Worm (Caenorhabditis elegans) whole organism, L2 larva: Measurements from ENCODE around the gene fbxb-72.

Source experiments
- C34F6.9 ChIP-seq: fragments of 150-350 bp; optimal IDR thresholded peaks from 2 replicates; lab custom pipeline; 2014; ENCODE audit warnings: missing biosample characterization, missing genetic modification characterization
- F13H6.1 ChIP-seq: sonication (generic microtip); optimal IDR thresholded peaks from 2 replicates; lab custom pipeline; 2016; ENCODE audit warnings: missing genetic modification characterization, missing compliant biosample characterization
- R02D3.7 ChIP-seq: fragments of 150-350 bp; optimal IDR thresholded peaks from 2 replicates; lab custom pipeline; 2014; ENCODE audit warnings: missing biosample characterization, missing genetic modification characterization
- Y55F3AM.14 ChIP-seq: fragments of 200-800 bp; sonication (Bioruptor generic); optimal IDR thresholded peaks from 2 replicates; lab custom pipeline; 2018; ENCODE audit warnings: mild to moderate bottlenecking, missing genetic modification characterization, missing compliant biosample characterization
- ZK546.5 ChIP-seq: sonication (generic microtip); optimal IDR thresholded peaks from 2 replicates; lab custom pipeline; 2017; ENCODE audit warnings: missing biosample characterization, missing genetic modification characterization
- ama-1 ChIP-seq: fragments of 150-350 bp; optimal IDR thresholded peaks from 2 replicates; lab custom pipeline; 2018; ENCODE audit warnings: inconsistent platforms
- ceh-82 ChIP-seq: fragments of 150-350 bp; optimal IDR thresholded peaks from 2 replicates; lab custom pipeline; 2014; ENCODE audit warnings: missing biosample characterization, missing genetic modification characterization
- egl-27 ChIP-seq: sonication (generic microtip); optimal IDR thresholded peaks from 3 replicates; lab custom pipeline; 2017; ENCODE audit warnings: missing biosample characterization, missing genetic modification reagents, missing genetic modification characterization
- elt-3 ChIP-seq: sonication (generic microtip); optimal IDR thresholded peaks from 2 replicates; lab custom pipeline; 2017; ENCODE audit warnings: missing biosample characterization, missing genetic modification characterization
- gmeb-1 ChIP-seq: fragments of 150-350 bp; optimal IDR thresholded peaks from 2 replicates; lab custom pipeline; 2014; ENCODE audit warnings: missing biosample characterization, missing genetic modification characterization
- lin-11 ChIP-seq: fragments of 150-350 bp; sonication (generic microtip); optimal IDR thresholded peaks from 2 replicates; lab custom pipeline; 2014; ENCODE audit warnings: missing biosample characterization, missing genetic modification characterization, inconsistent platforms, mixed read lengths
- lin-13 ChIP-seq: fragments of 150-350 bp; optimal IDR thresholded peaks from 2 replicates; lab custom pipeline; 2014; ENCODE audit warnings: missing biosample characterization, missing genetic modification reagents, missing genetic modification characterization
- lin-39 ChIP-seq: fragments of 150-350 bp; optimal IDR thresholded peaks from 2 replicates; lab custom pipeline; 2014; ENCODE audit warnings: missing biosample characterization, missing genetic modification reagents, missing genetic modification characterization
- lsy-2 ChIP-seq, 2 experiments: fragments of 150-350 bp in 1 of 2; sonication (generic microtip) in 1 of 2; optimal IDR thresholded peaks; 2 replicates each; lab custom pipeline; 2014 to 2017; ENCODE audit warnings: missing biosample characterization in 2 of 2, missing genetic modification characterization in 2 of 2
- mab-5 ChIP-seq: fragments of 150-350 bp; optimal IDR thresholded peaks from 2 replicates; lab custom pipeline; 2014; ENCODE audit warnings: missing biosample characterization, missing genetic modification characterization
- mbf-1 ChIP-seq: sonication (generic microtip); optimal IDR thresholded peaks from 2 replicates; lab custom pipeline; 2017; ENCODE audit warnings: missing biosample characterization, missing genetic modification characterization
- mdl-1 ChIP-seq, 2 experiments: fragments of 150-350 bp in 1 of 2; sonication (generic microtip) in 1 of 2; optimal IDR thresholded peaks; 2 replicates each; lab custom pipeline; 2017; ENCODE audit warnings: missing biosample characterization in 2 of 2, missing genetic modification characterization in 2 of 2
- nhr-12 ChIP-seq: fragments of 150-350 bp; optimal IDR thresholded peaks from 2 replicates; lab custom pipeline; 2014; ENCODE audit warnings: missing biosample characterization, missing genetic modification characterization
- nhr-129 ChIP-seq: fragments of 150-350 bp; optimal IDR thresholded peaks from 2 replicates; lab custom pipeline; 2014; ENCODE audit warnings: missing biosample characterization, missing genetic modification characterization
- nhr-237 ChIP-seq: fragments of 150-350 bp; optimal IDR thresholded peaks from 2 replicates; lab custom pipeline; 2014; ENCODE audit warnings: missing biosample characterization, missing genetic modification characterization
- nhr-25 ChIP-seq: fragments of 150-350 bp; sonication (generic microtip); optimal IDR thresholded peaks from 3 replicates; lab custom pipeline; 2014; ENCODE audit warnings: missing biosample characterization, missing genetic modification characterization
- nhr-6 ChIP-seq: fragments of 150-350 bp; optimal IDR thresholded peaks from 2 replicates; lab custom pipeline; 2014; ENCODE audit warnings: missing biosample characterization, missing genetic modification characterization
- sem-4 ChIP-seq: fragments of 150-350 bp; optimal IDR thresholded peaks from 2 replicates; lab custom pipeline; 2014; ENCODE audit warnings: missing biosample characterization, missing genetic modification reagents, missing genetic modification characterization
- sma-3 ChIP-seq: sonication (generic microtip); optimal IDR thresholded peaks from 2 replicates; lab custom pipeline; 2016; ENCODE audit warnings: missing genetic modification reagents, missing genetic modification characterization, missing compliant biosample characterization
- sma-9 ChIP-seq, 2 experiments: fragments of 150-350 bp in 1 of 2; sonication (generic microtip) in 1 of 2; optimal IDR thresholded peaks; 2 replicates each; lab custom pipeline; 2014 to 2016; ENCODE audit warnings: missing genetic modification characterization in 2 of 2, mild to moderate bottlenecking in 1 of 2, missing biosample characterization in 1 of 2, missing compliant biosample characterization in 1 of 2, missing genetic modification reagents in 1 of 2, moderate library complexity in 1 of 2
- snpc-4 ChIP-seq: fragments of 150-350 bp; optimal IDR thresholded peaks from 2 replicates; lab custom pipeline; 2014; ENCODE audit warnings: missing biosample characterization, missing genetic modification characterization
- unc-39 ChIP-seq: fragments of 150-350 bp; optimal IDR thresholded peaks from 2 replicates; lab custom pipeline; 2014; ENCODE audit warnings: missing biosample characterization, missing genetic modification characterization
- unc-62 ChIP-seq: fragments of 150-350 bp; optimal IDR thresholded peaks from 2 replicates; lab custom pipeline; 2014; ENCODE audit warnings: missing biosample characterization, missing genetic modification reagents, missing genetic modification characterization
- zag-1 ChIP-seq: fragments of 150-350 bp; optimal IDR thresholded peaks from 2 replicates; lab custom pipeline; 2014; ENCODE audit warnings: missing biosample characterization, missing genetic modification characterization
- ztf-1 ChIP-seq: fragments of 200-800 bp; sonication (Bioruptor generic); conservative IDR thresholded peaks from 2 replicates; pipeline ENCODE4 v1.3.6; 2022; ENCODE audit warnings: missing genetic modification characterization, missing compliant biosample characterization
- ztf-11 ChIP-seq: sonication (generic microtip); optimal IDR thresholded peaks from 2 replicates; lab custom pipeline; 2017; ENCODE audit warnings: missing biosample characterization, missing genetic modification characterization
- ztf-4 ChIP-seq: fragments of 150-350 bp; optimal IDR thresholded peaks from 2 replicates; lab custom pipeline; 2014; ENCODE audit warnings: missing biosample characterization, missing genetic modification characterization

Gene fbxb-72

DNA sequence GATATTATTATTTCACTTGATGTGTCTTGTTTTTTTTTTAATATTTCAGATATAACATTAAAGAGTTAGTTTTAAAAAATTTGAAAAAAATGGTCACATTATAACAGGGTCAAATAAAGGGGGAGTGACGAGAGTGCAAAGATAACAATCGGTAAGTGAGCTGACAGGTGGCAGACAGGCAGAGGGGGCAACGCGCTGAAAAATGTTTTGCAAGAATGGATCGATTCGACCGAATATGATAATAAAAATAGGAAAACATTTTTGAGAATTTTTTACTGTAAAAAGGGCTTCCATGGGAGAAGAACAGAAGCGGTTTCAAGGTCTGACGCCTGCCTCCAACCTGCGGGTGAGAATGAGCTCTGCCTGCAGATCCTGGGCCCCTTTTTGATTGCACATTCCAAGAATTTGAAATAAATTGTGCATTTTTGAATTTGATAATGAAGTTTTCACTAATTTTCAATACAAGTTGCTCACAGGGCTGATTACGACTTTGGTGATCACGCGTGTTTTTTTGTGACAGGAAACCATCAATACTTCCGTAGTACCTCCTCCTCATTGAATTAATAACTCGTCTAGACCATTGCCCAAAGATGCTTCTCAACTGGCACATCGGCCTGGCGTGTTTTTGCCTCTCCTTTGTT is 24.1 kb downstream of the fbxb-72 start, which contains the start of the genes ugt-29 and srx-5:
ugt-29 (minus strand) TSS at position 101 of the 641 bp plus-strand sequence.
srx-5 (plus strand) TSS at position 591 of the 641 bp plus-strand sequence.
- TF ChIP-seq snpc-4 (tag; lab: Kevin White, UChicago): no peak
- TF ChIP-seq F13H6.1 (tag; lab: Kevin White, UChicago): no peak
- TF ChIP-seq ztf-1 (GFP tag; lab: Robert Waterston, UW): no peak
- TF ChIP-seq nhr-237 (tag; lab: Kevin White, UChicago): no peak
- TF ChIP-seq unc-62 (GFP tag; lab: Kevin White, UChicago): no peak

DNA sequence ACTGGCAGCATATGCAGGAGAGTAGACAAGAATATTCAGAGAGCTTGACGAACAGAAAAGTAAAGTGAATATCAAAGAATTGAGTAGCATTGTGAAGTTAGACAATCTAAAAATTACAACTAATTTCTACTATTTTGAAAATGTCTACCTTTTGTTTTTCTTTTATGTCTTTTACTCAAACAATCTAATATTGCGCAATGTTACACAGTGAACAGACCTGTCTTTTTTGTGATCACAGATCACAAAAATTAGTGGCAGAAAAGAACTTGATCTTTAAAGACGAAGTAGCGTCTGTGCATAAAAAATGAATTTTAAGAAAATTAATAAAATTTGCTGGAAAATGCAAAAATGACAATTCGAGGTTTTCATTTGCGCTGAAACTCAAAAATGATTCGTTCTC is 24.7 kb downstream of the fbxb-72 start:
- TF ChIP-seq Y55F3AM.14 (GFP tag; lab: Kevin White, UChicago) (no peak), unc-39 (tag; lab: Kevin White, UChicago) (no peak), sma-3 (GFP tag; lab: Kevin White, UChicago) (no peak), mbf-1 (tag; lab: Kevin White, UChicago) (no peak), ZK546.5 (no peak), sem-4 (no peak), zag-1 (tag; lab: Kevin White, UChicago) (no peak), ztf-4 (tag; lab: Kevin White, UChicago) (no peak), gmeb-1 (tag; lab: Kevin White, UChicago) (no peak)

DNA sequence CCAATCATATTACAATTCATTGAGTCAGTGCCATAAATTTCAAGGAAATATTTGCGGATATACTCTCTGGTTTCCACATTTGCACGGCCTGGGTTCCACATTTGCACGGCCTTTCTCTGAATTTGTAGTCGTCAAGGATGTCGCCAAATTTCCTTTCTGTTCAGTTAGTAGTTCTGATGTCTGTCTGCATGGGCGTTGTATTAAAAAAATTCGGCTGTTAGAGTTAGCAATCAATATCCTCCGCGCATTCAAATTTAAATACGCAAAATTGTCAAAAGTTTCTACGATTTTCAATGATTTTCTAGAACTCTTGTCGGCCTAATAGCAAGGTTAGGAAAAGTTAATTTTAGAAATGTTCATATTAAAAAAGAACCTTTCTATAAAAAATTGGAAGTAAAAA is 27.8 kb downstream of the fbxb-72 start, which contains the start of gene srj-52:
srj-52 (minus strand) TSS at position 101 of the 400 bp plus-strand sequence.
- no peak for TF ChIP-seq egl-27 (tag; lab: Kevin White, UChicago)
- TF ChIP-seq C34F6.9 (tag; lab: Kevin White, UChicago): no peak
- TF ChIP-seq sma-9 (GFP tag; optimal IDR thresholded peaks at IDR 0.05; lab: Kevin White, UChicago): no peak
- TF ChIP-seq sma-9 (tag; optimal IDR thresholded peaks at IDR 0.05; lab: Kevin White, UChicago): no peak
- no peak for TF ChIP-seq nhr-6
- no peak for TF ChIP-seq Y55F3AM.14 (GFP tag; lab: Kevin White, UChicago)
- no peak for TF ChIP-seq mdl-1 (tag; optimal IDR thresholded peaks at IDR 0.05; lab: Kevin White, UChicago)
- TF ChIP-seq ama-1 (lab: Kevin White, UChicago): no peak
- TF ChIP-seq nhr-12 (tag; lab: Kevin White, UChicago): no peak
- TF ChIP-seq lin-11 (tag; lab: Kevin White, UChicago): no peak
- no peak for TF ChIP-seq nhr-25
- TF ChIP-seq nhr-129 (tag; lab: Kevin White, UChicago): no peak
- no peak for TF ChIP-seq R02D3.7 (tag; lab: Kevin White, UChicago)
- TF ChIP-seq mab-5: no peak
- no peak for TF ChIP-seq unc-62 (GFP tag; lab: Kevin White, UChicago)
- TF ChIP-seq sma-3 (GFP tag; lab: Kevin White, UChicago): no peak
- no peak for TF ChIP-seq ztf-11 (tag; lab: Kevin White, UChicago)

DNA sequence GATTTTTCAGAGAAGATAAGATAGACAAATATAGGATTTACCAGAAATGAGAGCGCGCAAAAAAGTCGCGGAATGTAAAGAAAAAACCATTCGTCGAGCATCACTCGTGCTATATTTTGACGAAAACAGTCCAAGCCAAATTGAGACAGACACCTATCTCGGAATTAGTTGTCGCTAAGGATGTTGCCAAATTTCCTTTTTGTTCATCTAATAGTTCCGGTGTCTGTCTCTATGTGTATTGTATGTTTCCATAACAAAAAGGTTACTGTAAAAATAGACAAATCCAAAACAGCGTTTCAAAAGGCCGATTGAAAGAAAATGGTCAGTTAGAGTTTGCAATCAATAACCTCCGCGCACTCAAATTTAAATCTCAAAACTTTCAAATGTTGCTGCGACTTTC is 29.1 kb downstream of the fbxb-72 start, which contains the start of gene srj-53:
srj-53 (minus strand) TSS at position 101 of the 400 bp plus-strand sequence.
- TF ChIP-seq nhr-6 (no peak), sma-9 (GFP tag; optimal IDR thresholded peaks at IDR 0.05; lab: Kevin White, UChicago) (no peak), sma-9 (tag; optimal IDR thresholded peaks at IDR 0.05; lab: Kevin White, UChicago) (no peak), snpc-4 (tag; lab: Kevin White, UChicago) (no peak), sma-3 (GFP tag; lab: Kevin White, UChicago) (no peak), ceh-82 (tag; lab: Kevin White, UChicago) (no peak), lsy-2 (tag; optimal IDR thresholded peaks at IDR 0.05; lab: Kevin White, UChicago) (no peak), nhr-237 (tag; lab: Kevin White, UChicago) (no peak), mab-5 (no peak), lin-13 (no peak), elt-3 (tag; lab: Kevin White, UChicago) (no peak), zag-1 (tag; lab: Kevin White, UChicago) (no peak), mbf-1 (tag; lab: Kevin White, UChicago) (no peak), lin-39 (no peak)
